Fruit fly (Drosophila melanogaster) whole organism, larva: ENCODE measurements around the gene CG45105.
"Not testable (repeated sequence)": the region's sequence is repeated elsewhere in the genome, so short reads cannot be mapped to it uniquely, and the experiment has no call there.

Experiments
- noc ChIP-seq: fragments of 200-800 bp; sonication (Bioruptor generic); optimal IDR thresholded peaks from 3 replicates; lab custom pipeline; 2019; ENCODE audit warnings: missing biosample characterization, mild to moderate bottlenecking, missing genetic modification characterization, moderate library complexity

Gene CG45105

dm6 chr3R:15921747-15922146 is 3.9 kb upstream of the CG45105 start:
- no peak for TF ChIP-seq noc (tag; lab: Kevin White, UChicago)

- no peak for TF ChIP-seq noc (tag; lab: Kevin White, UChicago)
Observed at dm6 chr3R:15920751-15921156, 2.9 kb upstream of the CG45105 start, which contains the start of gene Fbxl7. Fbxl7 (plus strand) TSS chr3R:15920898.

dm6 chr3R:15920229-15920533 is 2.4 kb upstream of the CG45105 start:
- no peak for TF ChIP-seq noc (tag; lab: Kevin White, UChicago)

dm6 chr3R:15919367-15920228 is 1.8 kb upstream of the CG45105 start:
- no peak for TF ChIP-seq noc (tag; lab: Kevin White, UChicago)

dm6 chr3R:15913231-15913630 is 4.6 kb downstream of the CG45105 start:
- no peak for TF ChIP-seq noc (tag; lab: Kevin White, UChicago)

dm6 chr3R:15908098-15908497 is 9.7 kb downstream of the CG45105 start, which contains the start of gene EndoU:
EndoU (plus strand) TSS chr3R:15908398.
- TF ChIP-seq noc (tag; lab: Kevin White, UChicago), result not testable (repeated sequence)

dm6 chr3R:15904543-15904942 is 13.3 kb downstream of the CG45105 start, which contains the start of gene glob1:
glob1 (minus strand) TSS chr3R:15904643.
- TF ChIP-seq noc (tag; lab: Kevin White, UChicago), result not testable (repeated sequence)

- TF ChIP-seq noc (tag; lab: Kevin White, UChicago), result no peak
Observed at dm6 chr3R:15899650-15900049, 18.2 kb downstream of the CG45105 start.

dm6 chr3R:15898302-15898701 is 19.5 kb downstream of the CG45105 start:
- peak; percentile 37 for TF ChIP-seq noc (tag; lab: Kevin White, UChicago)

dm6 chr3R:15895978-15896377 is 21.8 kb downstream of the CG45105 start, which contains the start of gene CG14877:
CG14877 (minus strand) TSS chr3R:15896078.
- TF ChIP-seq noc (tag; lab: Kevin White, UChicago), result no peak

dm6 chr3R:15891188-15891820 is 26.5 kb downstream of the CG45105 start:
- TF ChIP-seq noc (tag; lab: Kevin White, UChicago), result no peak

dm6 chr3R:15875611-15876010 is 42.2 kb downstream of the CG45105 start, which contains the start of gene CG31183:
CG31183 (minus strand) TSS chr3R:15875939.
- no peak for TF ChIP-seq noc (tag; lab: Kevin White, UChicago)

dm6 chr3R:15872829-15873440 is 44.9 kb downstream of the CG45105 start:
- TF ChIP-seq noc (tag; lab: Kevin White, UChicago), result no peak
